Worm (Caenorhabditis elegans) whole organism, midembryonic: ENCODE data around the gene B0222.5.

Experiments
- cog-1 ChIP-seq: sonication (generic microtip); optimal IDR thresholded peaks from 2 replicates; lab custom pipeline; 2016; ENCODE audit warnings: missing genetic modification characterization, missing compliant biosample characterization
- med-1 ChIP-seq: sonication (generic microtip); optimal IDR thresholded peaks from 2 replicates; lab custom pipeline; 2017; ENCODE audit warnings: missing genetic modification characterization, mild to moderate bottlenecking, missing compliant biosample characterization, antibody characterized with exemption, missing genetic modification reagents; ENCODE audit not compliant: insufficient read depth
- tab-1 ChIP-seq: fragments of 200-800 bp; sonication (Bioruptor generic); IDR thresholded peaks from 2 replicates; pipeline ENCODE4 v1.3.6; 2022; ENCODE audit warnings: missing genetic modification characterization, missing compliant biosample characterization
- ztf-23 ChIP-seq: fragments of 200-800 bp; sonication (Bioruptor generic); IDR thresholded peaks from 2 replicates; pipeline ENCODE4 v1.3.6; 2022; ENCODE audit warnings: missing genetic modification reagents, missing genetic modification characterization, missing compliant biosample characterization

DNA sequence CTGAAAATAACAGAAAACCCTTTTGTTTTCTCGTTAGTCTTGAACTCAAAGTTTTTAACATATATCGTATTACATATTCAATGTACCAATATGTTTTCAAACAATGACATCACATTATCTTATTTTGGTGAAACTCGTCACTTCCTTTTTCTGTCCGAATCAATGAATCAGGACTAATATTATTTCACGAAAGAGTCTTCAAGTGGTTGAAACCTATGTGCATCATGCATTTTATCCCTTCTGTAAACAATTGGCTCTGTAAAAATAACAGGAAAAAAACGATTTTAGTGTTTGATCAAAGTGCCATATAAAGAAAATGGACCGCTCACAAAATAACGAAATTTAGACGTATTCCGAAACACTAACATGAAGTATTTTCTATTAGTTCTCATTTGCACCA, 46.5 kb downstream of the B0222.5 start, which contains the start of gene F21C10.18:
- TF ChIP-seq med-1 (GFP tag; lab: Kevin White, UChicago) (no peak), tab-1 (GFP tag; lab: Robert Waterston, UW) (no peak), ztf-23 (GFP tag; lab: Robert Waterston, UW) (no peak), cog-1 (tag; lab: Kevin White, UChicago) (no peak)
